Fruit fly (Drosophila melanogaster): ENCODE results near the gene CstF50.

DNA sequence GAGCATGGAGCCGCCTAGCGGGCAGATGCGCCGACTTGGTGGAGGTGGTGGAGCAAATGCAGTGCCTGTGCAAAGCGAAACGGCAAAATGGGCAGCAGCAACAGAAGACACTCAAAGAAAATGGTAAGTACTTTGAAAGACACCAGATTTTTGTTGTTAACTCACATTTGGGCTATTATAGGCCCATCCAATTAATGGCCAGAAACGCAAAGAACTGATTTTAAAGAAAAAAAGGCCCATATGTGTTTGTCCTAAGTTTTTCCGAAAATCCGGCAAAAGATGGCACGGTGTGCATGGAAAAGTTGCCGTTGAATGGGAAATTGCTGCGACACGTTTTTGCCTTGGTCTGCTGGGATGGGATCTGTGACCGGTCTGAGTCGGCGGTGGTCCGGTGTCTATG is 31.4 kb upstream of the CstF50 start:
- TF ChIP-seq Sin3A (optimal IDR thresholded peaks at IDR 0.05) (no peak), ttk (optimal IDR thresholded peaks at IDR 0.05) (no peak)

Data from Kc167 (cell line).